Worm (Caenorhabditis elegans) whole organism, L3 larva: ENCODE results near the gene egas-3.

Source experiments
- ceh-16 ChIP-seq: sonication (generic microtip); optimal IDR thresholded peaks from 2 replicates; lab custom pipeline; 2017; ENCODE audit warnings: missing biosample characterization, missing genetic modification characterization
- elt-1 ChIP-seq: fragments of 150-350 bp; optimal IDR thresholded peaks from 2 replicates; lab custom pipeline; 2014; ENCODE audit warnings: missing biosample characterization, missing genetic modification characterization
- elt-3 ChIP-seq, 3 experiments: fragments of 150-350 bp in 1 of 3; sonication (generic microtip) in 2 of 3; optimal IDR thresholded peaks; 2 replicates in 2 of 3; 4 replicates in 1 of 3; lab custom pipeline; 2014 to 2017; ENCODE audit warnings: missing biosample characterization in 3 of 3, missing genetic modification characterization in 3 of 3
- fkh-10 ChIP-seq: sonication (generic microtip); optimal IDR thresholded peaks from 2 replicates; lab custom pipeline; 2017; ENCODE audit warnings: missing biosample characterization, missing genetic modification reagents, missing genetic modification characterization
- nhr-28 ChIP-seq: fragments of 150-350 bp; optimal IDR thresholded peaks from 2 replicates; lab custom pipeline; 2014; ENCODE audit warnings: missing biosample characterization, missing genetic modification characterization
- nhr-76 ChIP-seq: fragments of 150-350 bp; sonication (generic microtip); optimal IDR thresholded peaks from 5 replicates; lab custom pipeline; 2014; ENCODE audit warnings: missing biosample characterization, missing genetic modification characterization
- tbx-2 ChIP-seq: sonication (generic microtip); optimal IDR thresholded peaks from 2 replicates; lab custom pipeline; 2016; ENCODE audit warnings: mild to moderate bottlenecking, missing genetic modification characterization, missing compliant biosample characterization
- unc-62 ChIP-seq: fragments of 150-350 bp; sonication (generic microtip); optimal IDR thresholded peaks from 4 replicates; lab custom pipeline; 2014; ENCODE audit warnings: missing biosample characterization, missing genetic modification reagents, missing genetic modification characterization
- ztf-11 ChIP-seq: fragments of 150-350 bp; optimal IDR thresholded peaks from 2 replicates; lab custom pipeline; 2014; ENCODE audit warnings: missing biosample characterization, missing genetic modification characterization

- TF ChIP-seq elt-3 (tag; optimal IDR thresholded peaks at IDR 0.05; lab: Kevin White, UChicago) = no peak
- TF ChIP-seq elt-1 (tag; lab: Kevin White, UChicago) = no peak
- TF ChIP-seq ceh-16 (tag; lab: Kevin White, UChicago) = no peak
- no peak for TF ChIP-seq nhr-28 (tag; lab: Kevin White, UChicago)
- TF ChIP-seq tbx-2 (tag; lab: Kevin White, UChicago) = no peak
- TF ChIP-seq ztf-11 = no peak
- no peak for TF ChIP-seq nhr-76 (tag; lab: Kevin White, UChicago)
- TF ChIP-seq unc-62 = no peak
- no peak for TF ChIP-seq fkh-10 (GFP tag; lab: Kevin White, UChicago)
These were observed 13.9 kb upstream of the egas-3 start, which contains the start of gene egas-2 for ce11 chrV:18650043-18650442.
